Worm (Caenorhabditis elegans): ENCODE results near the gene ztf-20.

The ztf-20 gene

DNA sequence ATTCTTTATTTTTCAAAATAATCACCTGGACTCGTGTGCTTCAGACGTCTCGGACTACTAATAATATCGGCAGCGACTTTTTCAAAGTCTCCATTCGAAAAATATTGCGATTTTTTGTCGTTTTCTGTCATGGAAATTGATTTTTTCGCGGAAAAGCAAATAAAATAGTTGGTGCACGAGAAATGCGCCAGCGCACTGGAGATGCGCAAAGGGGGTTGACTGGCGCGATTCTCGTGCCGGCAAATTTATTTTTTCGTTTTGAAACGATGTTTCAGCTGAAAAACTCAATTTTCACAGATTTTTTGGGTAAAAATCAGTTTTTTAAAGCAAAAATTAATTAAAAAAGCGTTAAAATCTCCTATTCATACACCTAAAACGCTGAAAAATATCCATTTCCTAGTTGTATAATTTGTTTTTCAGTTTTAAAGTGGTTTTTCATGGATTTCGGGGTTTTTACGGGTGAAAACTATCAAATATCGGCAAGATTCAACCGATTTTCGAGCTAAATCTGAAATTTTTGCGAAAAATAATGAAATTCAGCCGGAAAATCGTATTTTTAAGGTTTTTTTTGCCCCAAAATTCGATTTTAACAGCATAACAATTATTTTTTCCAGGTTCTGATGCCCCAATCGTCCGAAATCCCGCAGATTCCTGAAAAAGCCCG, 30.4 kb upstream of the ztf-20 start, which contains the start of the genes reps-1 and Y39B6A.37 (continued):
- TF ChIP-seq tra-1 (GFP tag; IDR thresholded peaks at IDR 0.05) (0 out of 2 replicates have a peak, but pooled peaks have one; percentile 47), hif-1 (tag; optimal IDR thresholded peaks at IDR 0.05) (peak in 1 of 2 experiments; percentile 27), rbr-2 (tag; optimal IDR thresholded peaks at IDR 0.05) (peak; percentile 67), nhr-10 (tag; optimal IDR thresholded peaks at IDR 0.05) (no peak), lin-29 (GFP tag; IDR thresholded peaks at IDR 0.05) (0 out of 2 replicates have a peak, but pooled peaks have one; percentile 36), skn-1 (tag; optimal IDR thresholded peaks at IDR 0.05) (no peak), spr-3 (GFP tag; optimal IDR thresholded peaks at IDR 0.05) (peak; percentile 13), lin-13 (GFP tag; optimal IDR thresholded peaks at IDR 0.05) (peak; percentile 72), Y48G9A.11 (GFP tag; IDR thresholded peaks at IDR 0.05) (peak; percentile 57; the same call in 1 of the 2 replicates), lin-38 (GFP tag; IDR thresholded peaks at IDR 0.05) (peak; percentile 84), F49E8.2 (tag; optimal IDR thresholded peaks at IDR 0.05; ENCODE audit: borderline replicate concordance) (peak; percentile 49), Y5F2A.4 (GFP tag; optimal IDR thresholded peaks at IDR 0.05) (no peak), mxl-3 (GFP tag; optimal IDR thresholded peaks at IDR 0.05) (no peak), duxl-1 (tag; optimal IDR thresholded peaks at IDR 0.05; ENCODE audit: poor library complexity) (peak; percentile 80), pha-4 (GFP tag; IDR thresholded peaks at IDR 0.05) (peak; percentile 38; the same call in 1 of the 2 replicates), pha-4 (tag; optimal IDR thresholded peaks at IDR 0.05) (no peak), unc-39 (tag; optimal IDR thresholded peaks at IDR 0.05) (no peak), aha-1 (tag) (peak; percentile 68)

DNA sequence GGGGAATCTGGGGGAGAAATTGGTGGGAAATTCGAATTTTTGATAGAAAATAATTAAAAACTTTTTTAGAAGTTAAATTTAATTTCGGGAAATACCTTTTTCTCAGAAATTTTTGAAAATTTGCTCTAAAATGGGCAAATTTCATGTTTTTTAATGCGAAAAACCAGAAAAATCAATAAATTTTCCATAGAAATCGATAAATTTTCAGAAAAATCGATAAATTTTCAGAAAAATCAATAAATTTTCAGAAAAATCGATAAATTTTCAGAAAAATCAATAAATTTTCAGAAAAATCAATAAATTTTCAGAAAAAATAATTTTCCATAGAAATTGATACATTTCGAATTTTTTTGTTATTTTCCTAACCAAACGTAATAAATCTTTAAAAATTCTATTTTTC, 26.1 kb upstream of the ztf-20 start:
- no peak for TF ChIP-seq ceh-20 (GFP tag; IDR thresholded peaks at IDR 0.05)
- TF ChIP-seq tag-97 (GFP tag; IDR thresholded peaks at IDR 0.05): no peak
- TF ChIP-seq mep-1 (tag; optimal IDR thresholded peaks at IDR 0.05): no peak
- TF ChIP-seq ceh-28 (tag; optimal IDR thresholded peaks at IDR 0.05): peak; percentile 71
- no peak for TF ChIP-seq vab-7 (GFP tag; IDR thresholded peaks at IDR 0.05)

DNA sequence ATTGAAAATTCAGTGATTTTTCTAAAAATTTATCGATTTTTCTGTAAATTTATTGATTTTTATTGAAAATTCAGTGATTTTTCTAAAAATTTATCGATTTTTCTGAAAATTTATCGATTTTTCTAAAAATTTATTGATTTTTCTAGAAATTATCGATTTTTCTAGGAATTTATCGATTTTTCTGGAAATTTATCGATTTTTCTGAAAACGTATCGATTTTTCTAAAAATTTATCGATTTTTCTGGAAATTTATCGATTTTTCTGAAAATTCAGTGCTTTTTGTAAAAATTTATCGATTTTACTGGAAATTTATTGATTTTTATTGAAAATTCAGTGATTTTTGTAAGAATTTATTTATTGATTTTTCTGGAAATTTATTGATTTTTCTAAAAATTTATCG, 24.7 kb upstream of the ztf-20 start:
- peak; percentile 41 for TF ChIP-seq ceh-28 (tag; optimal IDR thresholded peaks at IDR 0.05)

DNA sequence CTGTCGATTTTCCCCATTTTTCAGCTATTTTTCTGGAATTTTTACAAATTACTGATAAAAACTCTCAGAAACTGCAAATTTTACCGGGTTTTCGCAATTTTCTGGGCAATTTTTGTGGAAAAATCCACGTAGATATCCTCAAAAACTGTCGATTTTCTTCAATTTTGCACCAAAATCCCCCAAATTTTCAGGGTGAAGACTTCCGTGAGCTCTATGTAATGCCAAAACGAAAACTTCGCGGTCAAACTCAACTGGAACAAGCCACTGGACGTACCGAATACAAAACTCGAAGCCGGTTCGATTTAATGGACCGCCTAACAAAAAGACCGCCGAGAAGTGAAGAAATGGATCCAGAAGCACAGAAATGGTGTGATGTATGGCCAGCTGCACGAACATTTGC, 21.8 kb upstream of the ztf-20 start:
- peak; percentile 66 for TF ChIP-seq aha-1 (tag)
- TF ChIP-seq dve-1 (tag; optimal IDR thresholded peaks at IDR 0.05; ENCODE audit: insufficient read depth): no peak

DNA sequence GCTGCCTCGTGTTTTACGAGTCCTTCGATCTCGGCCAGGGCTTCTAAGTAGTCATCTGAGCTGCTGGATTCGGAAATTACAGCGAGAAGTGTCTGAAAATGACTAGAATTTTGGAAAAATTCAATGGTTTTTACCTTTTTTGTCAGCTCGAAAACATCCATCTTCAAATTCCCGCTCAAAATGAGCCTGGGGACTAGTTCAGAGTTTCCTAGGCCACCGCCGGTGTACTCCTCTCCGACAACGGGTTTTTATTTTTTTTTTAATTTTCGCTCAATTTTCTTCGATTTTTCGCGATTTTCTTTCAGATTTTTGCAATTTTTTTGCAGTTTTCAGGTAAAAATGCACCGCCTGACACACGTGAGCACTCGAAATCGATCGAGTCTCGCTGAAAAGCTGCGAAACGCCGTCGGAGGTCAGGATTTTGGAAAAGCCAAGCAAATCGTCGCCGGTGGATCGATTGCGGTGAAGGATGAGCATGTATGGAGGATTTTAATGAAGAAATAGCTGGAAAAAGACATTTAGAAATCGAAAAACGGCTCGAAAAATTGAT, 21.1 kb upstream of the ztf-20 start, which contains the start of the genes mrps-35 and sws-1:
mrps-35 (plus strand) TSS at position 327 of the 550 bp plus-strand sequence.
sws-1 (minus strand) TSS at position 500 of the 550 bp plus-strand sequence.
- TF ChIP-seq lsy-2 (tag; optimal IDR thresholded peaks at IDR 0.05) (peak in 1 of 2 experiments; percentile 77), set-16 (GFP tag; IDR thresholded peaks at IDR 0.05) (0 out of 2 replicates have a peak, but pooled peaks have one; percentile 9), cey-2 (tag; optimal IDR thresholded peaks at IDR 0.05; ENCODE audit: borderline replicate concordance, insufficient read depth) (no peak), pha-4 (GFP tag; IDR thresholded peaks at IDR 0.05) (0 out of 2 replicates have a peak, but pooled peaks have one; percentile 39), pha-4 (tag; optimal IDR thresholded peaks at IDR 0.05) (no peak), mep-1 (tag; optimal IDR thresholded peaks at IDR 0.05) (peak; percentile 45), nhr-10 (tag; optimal IDR thresholded peaks at IDR 0.05) (no peak), lin-38 (GFP tag; IDR thresholded peaks at IDR 0.05) (peak; percentile 73), nhr-28 (tag; optimal IDR thresholded peaks at IDR 0.05) (peak; percentile 16), Y5F2A.4 (GFP tag; optimal IDR thresholded peaks at IDR 0.05) (no peak), daf-16 (GFP tag; optimal IDR thresholded peaks at IDR 0.05) (no peak), daf-16 (tag; optimal IDR thresholded peaks at IDR 0.05) (peak; percentile 46), Y48G9A.11 (GFP tag; IDR thresholded peaks at IDR 0.05) (peak; percentile 68), ZK546.5 (tag; optimal IDR thresholded peaks at IDR 0.05) (no peak), mxl-3 (GFP tag; optimal IDR thresholded peaks at IDR 0.05) (no peak), ceh-20 (GFP tag; IDR thresholded peaks at IDR 0.05) (no peak), snpc-1.2 (GFP tag; IDR thresholded peaks at IDR 0.05) (0 out of 2 replicates have a peak, but pooled peaks have one; percentile 30), mxl-2 (GFP tag; conservative IDR thresholded peaks at IDR 0.05) (peak; percentile 51; the same call in 1 of the 2 replicates), ztf-7 (tag; optimal IDR thresholded peaks at IDR 0.05) (peak; percentile 10), rbr-2 (tag; optimal IDR thresholded peaks at IDR 0.05) (peak; percentile 37), unc-62 (GFP tag; optimal IDR thresholded peaks at IDR 0.05 in 1 of 2) (peak in 1 of 2 experiments; percentile 11), unc-62 (tag; optimal IDR thresholded peaks at IDR 0.05) (no peak), F37D6.2 (tag; optimal IDR thresholded peaks at IDR 0.05) (peak; percentile 18), ceh-44 (GFP tag; IDR thresholded peaks at IDR 0.05) (peak; percentile 66; the same call in 1 of the 2 replicates), mes-2 (tag; optimal IDR thresholded peaks at IDR 0.05; ENCODE audit: poor library complexity, severe bottlenecking) (peak; percentile 99), snpc-4 (tag; optimal IDR thresholded peaks at IDR 0.05) (no peak)

All from whole organism, L4 larva.